Worm (Caenorhabditis elegans) whole organism, L1 larva: ENCODE data around the gene cks-1.
A peak's percentile ranks its signal among the peaks of the same experiment; 100 is the strongest.

Experiments
- C04F5.9 ChIP-seq: sonication (generic microtip); optimal IDR thresholded peaks from 2 replicates; lab custom pipeline; 2016; ENCODE audit warnings: missing genetic modification characterization, missing compliant biosample characterization
- C16A3.4 ChIP-seq: fragments of 150-350 bp; optimal IDR thresholded peaks from 2 replicates; lab custom pipeline; 2014; ENCODE audit warnings: missing biosample characterization, missing genetic modification characterization
- F16B12.6 ChIP-seq: fragments of 150-350 bp; optimal IDR thresholded peaks from 2 replicates; lab custom pipeline; 2014; ENCODE audit warnings: missing biosample characterization, missing genetic modification characterization
- aha-1 ChIP-seq: fragments of 150-350 bp; optimal IDR thresholded peaks from 2 replicates; lab custom pipeline; 2014; ENCODE audit warnings: missing biosample characterization, missing genetic modification characterization
- alr-1 ChIP-seq: fragments of 200-800 bp; sonication (Bioruptor generic); optimal IDR thresholded peaks from 2 replicates; lab custom pipeline; 2018; ENCODE audit warnings: borderline replicate concordance, mild to moderate bottlenecking, missing genetic modification characterization, missing compliant biosample characterization
- aly-2 ChIP-seq: fragments of 150-350 bp; optimal IDR thresholded peaks from 2 replicates; lab custom pipeline; 2014; ENCODE audit warnings: missing biosample characterization, missing genetic modification characterization
- blmp-1 ChIP-seq: fragments of 150-350 bp; optimal IDR thresholded peaks from 2 replicates; lab custom pipeline; 2014; ENCODE audit warnings: missing biosample characterization, missing genetic modification characterization
- ceh-63 ChIP-seq: fragments of 200-800 bp; sonication (Bioruptor generic); optimal IDR thresholded peaks from 2 replicates; lab custom pipeline; 2018; ENCODE audit warnings: mild to moderate bottlenecking, missing genetic modification characterization, missing compliant biosample characterization
- ceh-88 ChIP-seq: fragments of 200-800 bp; sonication (Bioruptor generic); IDR thresholded peaks from 2 replicates; pipeline ENCODE4 v1.3.6; 2022; ENCODE audit warnings: missing genetic modification characterization, missing compliant biosample characterization
- dpl-1 ChIP-seq, 3 experiments: fragments of 150-350 bp in 2 of 3; sonication (generic microtip) in 1 of 3; optimal IDR thresholded peaks; 2 replicates each; lab custom pipeline; 2014 to 2017; ENCODE audit warnings: missing biosample characterization in 3 of 3, missing genetic modification characterization in 3 of 3, missing genetic modification reagents in 3 of 3
- dsc-1 ChIP-seq: sonication (generic microtip); optimal IDR thresholded peaks from 2 replicates; lab custom pipeline; 2016; ENCODE audit warnings: mild to moderate bottlenecking, missing genetic modification characterization, missing compliant biosample characterization
- egl-27 ChIP-seq, 2 experiments: fragments of 150-350 bp in 1 of 2; sonication (generic microtip); optimal IDR thresholded peaks; 3 replicates each; lab custom pipeline; 2017 to 2018; ENCODE audit warnings: missing biosample characterization in 2 of 2, missing genetic modification characterization in 2 of 2, missing genetic modification reagents in 2 of 2
- elt-3 ChIP-seq, 6 experiments: fragments of 150-350 bp in 1 of 6; sonication (generic microtip); optimal IDR thresholded peaks; 2 replicates each; lab custom pipeline; 2017 to 2018; ENCODE audit warnings: missing biosample characterization in 6 of 6, missing genetic modification characterization in 6 of 6, inconsistent platforms in 1 of 6
- fkh-10 ChIP-seq: sonication (generic microtip); optimal IDR thresholded peaks from 2 replicates; lab custom pipeline; 2017; ENCODE audit warnings: missing biosample characterization, missing genetic modification reagents, missing genetic modification characterization
- fkh-4 ChIP-seq: sonication (generic microtip); optimal IDR thresholded peaks from 2 replicates; lab custom pipeline; 2016; ENCODE audit warnings: missing compliant biosample characterization, missing genetic modification characterization, borderline replicate concordance
- grh-1 ChIP-seq: fragments of 200-800 bp; sonication (Bioruptor generic); IDR thresholded peaks from 2 replicates; pipeline ENCODE4 v1.3.6; 2022; ENCODE audit warnings: missing genetic modification reagents, missing genetic modification characterization, missing compliant biosample characterization
- hpl-2 ChIP-seq: fragments of 150-350 bp; optimal IDR thresholded peaks from 2 replicates; lab custom pipeline; 2014; ENCODE audit warnings: missing biosample characterization, missing genetic modification reagents, missing genetic modification characterization
- irx-1 ChIP-seq: sonication (generic microtip); optimal IDR thresholded peaks from 2 replicates; lab custom pipeline; 2016; ENCODE audit warnings: missing genetic modification characterization, missing compliant biosample characterization
- lin-13 ChIP-seq: fragments of 150-350 bp; optimal IDR thresholded peaks from 2 replicates; lab custom pipeline; 2014; ENCODE audit warnings: missing biosample characterization, missing genetic modification reagents, missing genetic modification characterization
- lin-14 ChIP-seq: fragments of 200-800 bp; sonication (Bioruptor generic); optimal IDR thresholded peaks from 2 replicates; lab custom pipeline; 2018; ENCODE audit warnings: mild to moderate bottlenecking, missing genetic modification characterization, moderate library complexity, missing compliant biosample characterization
- lin-15B ChIP-seq: fragments of 150-350 bp; sonication (generic microtip); optimal IDR thresholded peaks from 3 replicates; lab custom pipeline; 2014; ENCODE audit warnings: missing biosample characterization, missing genetic modification characterization
- lin-35 ChIP-seq, 2 experiments: fragments of 150-350 bp; optimal IDR thresholded peaks; 2 replicates each; lab custom pipeline; 2014; ENCODE audit warnings: missing biosample characterization in 2 of 2, missing genetic modification characterization in 2 of 2, missing genetic modification reagents in 2 of 2
- lin-39 ChIP-seq: fragments of 150-350 bp; optimal IDR thresholded peaks from 2 replicates; lab custom pipeline; 2014; ENCODE audit warnings: missing biosample characterization, missing genetic modification reagents, missing genetic modification characterization
- mab-9 ChIP-seq: fragments of 200-800 bp; sonication (Bioruptor generic); IDR thresholded peaks from 2 replicates; pipeline ENCODE4 v1.3.6; 2022; ENCODE audit warnings: missing genetic modification reagents, missing genetic modification characterization, missing compliant biosample characterization
- nhr-19 ChIP-seq: fragments of 200-800 bp; sonication (Bioruptor generic); conservative IDR thresholded peaks from 2 replicates; pipeline ENCODE4 v1.3.6; 2022; ENCODE audit warnings: missing genetic modification characterization, missing compliant biosample characterization
- nhr-20 ChIP-seq: sonication (generic microtip); optimal IDR thresholded peaks from 2 replicates; lab custom pipeline; 2016; ENCODE audit warnings: mild to moderate bottlenecking, missing genetic modification characterization, missing compliant biosample characterization
- nhr-237 ChIP-seq: fragments of 150-350 bp; optimal IDR thresholded peaks from 2 replicates; lab custom pipeline; 2014; ENCODE audit warnings: missing biosample characterization, missing genetic modification characterization
- nhr-28 ChIP-seq: fragments of 150-350 bp; optimal IDR thresholded peaks from 2 replicates; lab custom pipeline; 2014; ENCODE audit warnings: missing biosample characterization, missing genetic modification characterization
- nhr-71 ChIP-seq: sonication (generic microtip); optimal IDR thresholded peaks from 2 replicates; lab custom pipeline; 2016; ENCODE audit warnings: mild to moderate bottlenecking, missing genetic modification characterization, moderate library complexity, missing compliant biosample characterization
- nhr-76 ChIP-seq: sonication (generic microtip); optimal IDR thresholded peaks from 2 replicates; lab custom pipeline; 2017; ENCODE audit warnings: missing biosample characterization, missing genetic modification characterization
- nhr-77 ChIP-seq: fragments of 150-350 bp; optimal IDR thresholded peaks from 2 replicates; lab custom pipeline; 2014; ENCODE audit warnings: missing biosample characterization, missing genetic modification characterization
- nhr-85 ChIP-seq: sonication (generic microtip); peaks from one replicate; lab custom pipeline; 2016; ENCODE audit warnings: missing genetic modification characterization, inconsistent platforms, missing compliant biosample characterization
- nhr-90 ChIP-seq: sonication (generic microtip); optimal IDR thresholded peaks from 2 replicates; lab custom pipeline; 2016; ENCODE audit warnings: mild to moderate bottlenecking, missing genetic modification characterization, missing compliant biosample characterization; ENCODE audit not compliant: poor library complexity
- pag-3 ChIP-seq: sonication (generic microtip); optimal IDR thresholded peaks from 2 replicates; lab custom pipeline; 2017; ENCODE audit warnings: missing genetic modification characterization, mild to moderate bottlenecking, missing compliant biosample characterization, antibody characterized with exemption, borderline replicate concordance; ENCODE audit not compliant: insufficient read depth
- pax-3 ChIP-seq: fragments of 200-800 bp; sonication (Bioruptor generic); optimal IDR thresholded peaks from 2 replicates; lab custom pipeline; 2018; ENCODE audit warnings: mild to moderate bottlenecking, missing genetic modification characterization, moderate library complexity, missing compliant biosample characterization
- pqm-1 ChIP-seq: sonication (generic microtip); optimal IDR thresholded peaks from 3 replicates; lab custom pipeline; 2017; ENCODE audit warnings: missing biosample characterization, missing genetic modification characterization
- snu-23 ChIP-seq: sonication (generic microtip); optimal IDR thresholded peaks from 2 replicates; lab custom pipeline; 2016; ENCODE audit warnings: missing genetic modification characterization, missing compliant biosample characterization
- tbx-2 ChIP-seq: sonication (generic microtip); optimal IDR thresholded peaks from 2 replicates; lab custom pipeline; 2016; ENCODE audit warnings: missing genetic modification characterization, missing compliant biosample characterization
- unc-130 ChIP-seq: fragments of 150-350 bp; optimal IDR thresholded peaks from 2 replicates; lab custom pipeline; 2017; ENCODE audit warnings: missing biosample characterization, missing genetic modification characterization, inconsistent platforms
- unc-30 ChIP-seq: sonication (generic microtip); optimal IDR thresholded peaks from 2 replicates; lab custom pipeline; 2017; ENCODE audit warnings: missing biosample characterization, missing genetic modification characterization
- xbp-1 ChIP-seq: sonication (generic microtip); optimal IDR thresholded peaks from 2 replicates; lab custom pipeline; 2016; ENCODE audit warnings: missing genetic modification characterization, missing compliant biosample characterization
- ztf-11 ChIP-seq, 2 experiments: sonication (generic microtip); optimal IDR thresholded peaks; 2 replicates each; lab custom pipeline; 2016 to 2017; ENCODE audit warnings: missing genetic modification characterization in 2 of 2, missing biosample characterization in 1 of 2, missing compliant biosample characterization in 1 of 2
- ztf-4 ChIP-seq: fragments of 150-350 bp; optimal IDR thresholded peaks from 2 replicates; lab custom pipeline; 2014; ENCODE audit warnings: missing biosample characterization, missing genetic modification characterization

Gene cks-1

DNA sequence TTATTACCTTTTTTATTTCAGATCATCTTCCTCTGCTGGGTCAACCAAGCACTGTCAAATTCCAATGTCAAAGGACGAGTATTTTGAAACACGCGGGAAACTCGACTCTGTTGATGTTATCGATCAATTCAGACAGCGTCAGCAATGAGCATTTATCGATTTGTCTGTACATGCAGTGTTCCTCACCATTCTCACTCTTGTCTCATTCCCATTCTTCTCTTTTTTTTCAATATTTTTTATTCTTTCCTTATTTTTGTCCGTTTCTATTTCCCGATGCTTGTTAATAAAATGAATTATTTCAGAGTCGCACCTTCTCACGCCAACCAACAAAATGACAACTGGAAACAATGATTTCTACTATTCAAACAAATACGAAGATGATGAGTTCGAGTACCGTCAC lies at the start of gene cks-1:
Gene cks-1, plus strand, starts transcription at position 301 of the 400 bp plus-strand sequence.
- no peak for TF ChIP-seq grh-1 (GFP tag; lab: Robert Waterston, UW)
- TF ChIP-seq hpl-2 (GFP tag; lab: Kevin White, UChicago), result no peak
- no peak for TF ChIP-seq alr-1 (tag; lab: Kevin White, UChicago)
- no peak for TF ChIP-seq pax-3 (tag; lab: Kevin White, UChicago)
- no peak for TF ChIP-seq mab-9 (GFP tag; lab: Robert Waterston, UW)
- TF ChIP-seq C04F5.9, result no peak

DNA sequence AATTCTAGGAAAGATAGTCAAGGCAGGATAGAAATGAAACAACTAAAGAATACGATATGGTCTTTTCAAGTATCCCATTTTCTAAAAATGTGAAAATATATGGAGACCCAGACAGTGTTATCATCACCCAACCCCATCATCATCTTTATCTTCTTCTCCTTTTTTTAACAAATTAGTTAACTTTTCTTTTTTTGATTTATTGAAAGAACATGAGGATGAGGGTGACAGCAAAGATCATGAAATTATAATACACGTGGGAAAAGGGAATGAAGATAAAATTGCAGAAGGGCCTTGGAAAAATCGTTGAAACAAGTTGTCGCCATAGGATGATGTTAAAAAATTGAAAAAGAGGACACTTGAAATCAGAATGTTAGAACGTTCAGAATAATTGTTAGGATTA lies 49.5 kb upstream of the cks-1 start:
- TF ChIP-seq aha-1 (tag; lab: Kevin White, UChicago), result no peak
- TF ChIP-seq blmp-1 (tag; lab: Kevin White, UChicago), result peak; percentile 33
- TF ChIP-seq C16A3.4 (tag; lab: Kevin White, UChicago), result no peak
- no peak for TF ChIP-seq egl-27 (tag; optimal IDR thresholded peaks at IDR 0.05; lab: Kevin White, UChicago)
- peak; percentile 55 for TF ChIP-seq lin-14 (GFP tag; lab: Kevin White, UChicago)
- no peak for TF ChIP-seq unc-30 (tag; lab: Kevin White, UChicago)
- TF ChIP-seq unc-130 (tag; lab: Kevin White, UChicago), result no peak
- TF ChIP-seq lin-35 (GFP tag; optimal IDR thresholded peaks at IDR 0.05; lab: Kevin White, UChicago), result peak in 1 of 2 experiments; percentile 34
- TF ChIP-seq xbp-1, result no peak
- peak; percentile 82 for TF ChIP-seq nhr-85 (tag; lab: Kevin White, UChicago)
- TF ChIP-seq nhr-71, result peak; percentile 49
- TF ChIP-seq lin-13, result no peak
- TF ChIP-seq elt-3 (tag; optimal IDR thresholded peaks at IDR 0.05; lab: Kevin White, UChicago), result peak in 4 of 6 experiments; percentile 60 to 86 (median 68)
- TF ChIP-seq tbx-2 (tag; lab: Kevin White, UChicago), result peak; percentile 3
- peak; percentile 26 for TF ChIP-seq snu-23 (GFP tag; lab: Kevin White, UChicago)
- TF ChIP-seq nhr-19 (GFP tag; lab: Robert Waterston, UW), result peak; percentile 30
- peak; percentile 57 for TF ChIP-seq nhr-20

DNA sequence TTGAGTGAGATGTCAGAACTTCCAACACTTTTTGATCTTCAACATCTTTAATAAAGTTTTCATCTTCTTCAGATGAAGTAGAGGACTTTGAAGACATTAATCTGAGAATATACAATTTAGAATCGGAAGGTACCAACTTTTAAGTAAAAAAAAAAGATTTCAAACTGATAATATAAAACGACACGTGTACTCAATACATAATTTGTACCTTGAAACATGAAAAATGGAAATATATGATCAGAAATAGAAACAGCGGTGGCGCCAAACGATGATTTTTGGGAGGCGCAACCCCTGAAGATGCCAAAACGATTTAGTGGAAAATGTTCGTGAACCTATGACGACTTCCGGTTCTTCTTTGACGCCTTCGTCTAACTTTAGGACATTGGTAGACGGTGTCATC lies 41.2 kb upstream of the cks-1 start, which contains the start of gene oat-1:
Gene oat-1, minus strand, starts transcription at position 101 of the 400 bp plus-strand sequence.
- TF ChIP-seq snu-23 (GFP tag; lab: Kevin White, UChicago), result no peak
- no peak for TF ChIP-seq tbx-2 (tag; lab: Kevin White, UChicago)
- no peak for TF ChIP-seq lin-15B

DNA sequence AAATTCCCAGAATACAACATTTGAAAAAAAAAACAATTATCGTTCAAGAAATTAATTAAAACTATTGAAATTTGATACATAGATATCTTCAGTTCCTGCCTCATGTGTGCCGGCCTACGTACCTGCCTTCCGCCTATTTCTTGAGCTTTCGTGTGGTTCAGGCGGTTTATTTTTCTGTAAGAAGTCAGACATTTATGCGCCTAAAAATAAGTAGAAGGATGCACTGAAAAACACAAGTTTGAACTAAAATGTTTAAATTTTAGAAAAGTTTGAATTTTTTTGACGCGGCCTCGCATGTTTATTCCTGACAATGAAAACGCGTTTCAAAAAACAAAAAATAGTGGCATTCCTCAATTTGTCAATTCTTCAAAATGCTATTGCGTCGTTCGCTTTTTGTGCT lies 40.0 kb upstream of the cks-1 start, which contains the start of gene C28C12.11:
Gene C28C12.11, plus strand, starts transcription at position 301 of the 400 bp plus-strand sequence.
- no peak for TF ChIP-seq F16B12.6

DNA sequence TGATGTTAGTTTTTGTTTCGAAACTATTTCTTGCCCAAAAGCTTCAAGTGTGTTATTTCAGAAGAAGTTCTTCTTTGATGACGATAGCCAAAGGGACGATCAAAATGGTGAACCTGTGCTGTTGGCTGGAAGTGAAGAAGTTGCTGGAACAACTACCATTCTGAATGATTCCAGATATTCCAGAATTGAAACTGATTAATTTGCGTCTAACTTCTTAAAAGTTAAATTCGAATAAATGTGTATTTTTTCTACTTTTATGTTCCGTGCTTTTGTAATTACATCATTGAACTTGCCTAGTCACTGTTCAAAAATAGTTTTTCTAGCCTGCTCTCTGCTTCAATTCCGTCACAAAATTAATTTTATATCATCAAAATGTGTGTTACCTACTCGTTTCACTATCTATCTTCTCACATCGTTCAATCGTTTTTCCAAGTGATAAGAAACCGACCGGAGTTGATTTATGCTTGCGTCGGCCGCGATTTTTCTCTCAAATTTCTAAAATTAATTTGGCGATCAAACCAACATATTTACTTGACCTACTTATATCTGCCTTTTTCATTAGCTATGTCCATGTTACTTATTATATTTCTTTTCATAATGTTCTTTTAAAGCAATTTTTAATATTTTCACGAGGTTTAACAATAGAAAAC lies 38.6 kb upstream of the cks-1 start:
- no peak for TF ChIP-seq hpl-2 (GFP tag; lab: Kevin White, UChicago)
- no peak for TF ChIP-seq nhr-28 (tag; lab: Kevin White, UChicago)
- no peak for TF ChIP-seq lin-35 (GFP tag; optimal IDR thresholded peaks at IDR 0.05; lab: Kevin White, UChicago)
- no peak for TF ChIP-seq nhr-77
- no peak for TF ChIP-seq irx-1 (tag; lab: Kevin White, UChicago)
- TF ChIP-seq dsc-1 (tag; lab: Kevin White, UChicago), result no peak
- no peak for TF ChIP-seq ceh-88
- no peak for TF ChIP-seq dpl-1 (GFP tag; optimal IDR thresholded peaks at IDR 0.05; lab: Kevin White, UChicago)
- no peak for TF ChIP-seq lin-39
- TF ChIP-seq egl-27 (tag; optimal IDR thresholded peaks at IDR 0.05; lab: Kevin White, UChicago), result no peak
- TF ChIP-seq snu-23 (GFP tag; lab: Kevin White, UChicago), result no peak
- no peak for TF ChIP-seq ztf-4
- TF ChIP-seq fkh-4 (tag; lab: Kevin White, UChicago), result no peak
- no peak for TF ChIP-seq ceh-63 (GFP tag; lab: Kevin White, UChicago)
- TF ChIP-seq pqm-1 (tag; lab: Kevin White, UChicago), result no peak
- TF ChIP-seq nhr-90, result no peak
- no peak for TF ChIP-seq nhr-76 (tag; lab: Kevin White, UChicago)
- TF ChIP-seq fkh-10, result no peak
- TF ChIP-seq nhr-237 (tag; lab: Kevin White, UChicago), result no peak
- no peak for TF ChIP-seq nhr-85 (tag; lab: Kevin White, UChicago)
- TF ChIP-seq aly-2, result no peak
- peak in 2 of 6 experiments; percentile 15 to 33 for TF ChIP-seq elt-3 (tag; optimal IDR thresholded peaks at IDR 0.05; lab: Kevin White, UChicago)
- no peak for TF ChIP-seq ztf-11 (tag; optimal IDR thresholded peaks at IDR 0.05; lab: Kevin White, UChicago)
- TF ChIP-seq pag-3, result no peak
